Worm (Caenorhabditis elegans): ENCODE results near the gene ZK177.9.

- TF ChIP-seq nhr-25 (tag; optimal IDR thresholded peaks at IDR 0.05) (no peak), nhr-77 (tag; optimal IDR thresholded peaks at IDR 0.05) (no peak), aly-2 (tag; optimal IDR thresholded peaks at IDR 0.05) (no peak), ZK546.5 (tag; optimal IDR thresholded peaks at IDR 0.05) (no peak), pqm-1 (tag; optimal IDR thresholded peaks at IDR 0.05) (no peak), egl-27 (tag; optimal IDR thresholded peaks at IDR 0.05) (no peak), fkh-10 (GFP tag; optimal IDR thresholded peaks at IDR 0.05) (no peak), jun-1 (tag; optimal IDR thresholded peaks at IDR 0.05) (no peak)
These were observed 19.3 kb downstream of the ZK177.9 start, which contains the start of the genes suex-1 and F12A10.9 for ce11 chrII:5498156-5498739.
